Worm (Caenorhabditis elegans): ENCODE results near the gene fbxa-214.
A peak's percentile ranks its signal among the peaks of the same experiment; 100 is the strongest.

fbxa-214 gene

ce11 chrV:6072190-6072589, 2.3 kb upstream of the fbxa-214 start:
- TF ChIP-seq D2030.7 (GFP tag; IDR thresholded peaks at IDR 0.05): 0 out of 2 replicates have a peak, but pooled peaks have one; percentile 10
- TF ChIP-seq hsf-1 (GFP tag; IDR thresholded peaks at IDR 0.05): peak; percentile 99
- TF ChIP-seq dox-1 (GFP tag; IDR thresholded peaks at IDR 0.05): peak; percentile 66
- peak; percentile 65 for TF ChIP-seq egrh-3 (GFP tag; IDR thresholded peaks at IDR 0.05)

- TF ChIP-seq D2030.7 (GFP tag; IDR thresholded peaks at IDR 0.05) (peak; percentile 21; the same call in 1 of the 2 replicates), madf-8 (GFP tag; conservative IDR thresholded peaks at IDR 0.05) (peak; percentile 41), egrh-3 (GFP tag; IDR thresholded peaks at IDR 0.05) (peak; percentile 87; the same call in 1 of the 2 replicates), F33H1.4 (GFP tag; IDR thresholded peaks at IDR 0.05) (peak; percentile 73)
Measured at ce11 chrV:6071551-6071950, 1.7 kb upstream of the fbxa-214 start.

- no peak for TF ChIP-seq egl-44 (GFP tag; IDR thresholded peaks at IDR 0.05)
- no peak for TF ChIP-seq ztf-6 (GFP tag; IDR thresholded peaks at IDR 0.05)
- TF ChIP-seq ZK185.1 (tag; optimal IDR thresholded peaks at IDR 0.05; ENCODE audit: poor library complexity, severe bottlenecking): no peak
- TF ChIP-seq F49E8.2 (tag; optimal IDR thresholded peaks at IDR 0.05; ENCODE audit: insufficient read depth): no peak
- TF ChIP-seq lir-1 (GFP tag; conservative IDR thresholded peaks at IDR 0.05): no peak
- no peak for TF ChIP-seq gei-17 (GFP tag; optimal IDR thresholded peaks at IDR 0.05)
- TF ChIP-seq sea-2 (GFP tag; IDR thresholded peaks at IDR 0.05): no peak
- no peak for TF ChIP-seq lsl-1 (GFP tag; optimal IDR thresholded peaks at IDR 0.05)
- TF ChIP-seq ztf-18 (tag; optimal IDR thresholded peaks at IDR 0.05): no peak
- no peak for TF ChIP-seq nhr-120 (GFP tag; IDR thresholded peaks at IDR 0.05)
- no peak for TF ChIP-seq mes-4 (tag; optimal IDR thresholded peaks at IDR 0.05)
- no peak for TF ChIP-seq unc-62 (GFP tag; optimal IDR thresholded peaks at IDR 0.05)
- no peak for TF ChIP-seq B0019.2 (GFP tag; conservative IDR thresholded peaks at IDR 0.05)
- no peak for TF ChIP-seq nfya-2 (GFP tag; IDR thresholded peaks at IDR 0.05)
- TF ChIP-seq D2030.7 (GFP tag; IDR thresholded peaks at IDR 0.05): no peak
- no peak for TF ChIP-seq Y67H2A.10 (GFP tag; conservative IDR thresholded peaks at IDR 0.05)
- TF ChIP-seq dpff-1 (tag; optimal IDR thresholded peaks at IDR 0.05): no peak
Measured at ce11 chrV:6067112-6067511, 2.8 kb downstream of the fbxa-214 start, which contains the start of gene srh-10. Gene srh-10 (minus strand): TSS chrV:6067140.

ce11 chrV:6063330-6063729, 6.5 kb downstream of the fbxa-214 start, which contains the start of gene Y38A10A.2:
Gene Y38A10A.2 (minus strand): TSS chrV:6063430.
- TF ChIP-seq F55B11.4 (tag; optimal IDR thresholded peaks at IDR 0.05; ENCODE audit: borderline replicate concordance, insufficient read depth): no peak
- TF ChIP-seq let-526 (GFP tag; IDR thresholded peaks at IDR 0.05): no peak
- no peak for TF ChIP-seq nfyb-1 (GFP tag; IDR thresholded peaks at IDR 0.05)
- TF ChIP-seq K11D2.4 (GFP tag; IDR thresholded peaks at IDR 0.05): no peak
- TF ChIP-seq tbp1 (GFP tag; optimal IDR thresholded peaks at IDR 0.05): no peak
- TF ChIP-seq T07F8.4 (tag; optimal IDR thresholded peaks at IDR 0.05): no peak
- TF ChIP-seq hlh-26 (GFP tag; conservative IDR thresholded peaks at IDR 0.05): no peak
- TF ChIP-seq sea-2 (GFP tag; IDR thresholded peaks at IDR 0.05): no peak

- TF ChIP-seq ceh-91 (GFP tag; IDR thresholded peaks at IDR 0.05): no peak
- TF ChIP-seq akir-1 (GFP tag; optimal IDR thresholded peaks at IDR 0.05): no peak
- TF ChIP-seq hrde-1 (tag; optimal IDR thresholded peaks at IDR 0.05; ENCODE audit: borderline replicate concordance): no peak
- TF ChIP-seq gei-17 (GFP tag; optimal IDR thresholded peaks at IDR 0.05): no peak
- no peak for TF ChIP-seq hlh-12 (tag; optimal IDR thresholded peaks at IDR 0.05)
- TF ChIP-seq rcor-1 (GFP tag; IDR thresholded peaks at IDR 0.05): no peak
- no peak for TF ChIP-seq T07F8.4 (tag; optimal IDR thresholded peaks at IDR 0.05)
- no peak for TF ChIP-seq B0035.1 (tag; optimal IDR thresholded peaks at IDR 0.05)
- no peak for TF ChIP-seq B0261.1 (tag; optimal IDR thresholded peaks at IDR 0.05)
- TF ChIP-seq xnd-1 (tag; optimal IDR thresholded peaks at IDR 0.05): no peak
- no peak for TF ChIP-seq attf-5 (GFP tag; optimal IDR thresholded peaks at IDR 0.05)
- TF ChIP-seq ets-4 (GFP tag; optimal IDR thresholded peaks at IDR 0.05): no peak
- TF ChIP-seq ztf-26 (tag; optimal IDR thresholded peaks at IDR 0.05): no peak
- TF ChIP-seq ztf-18 (tag; optimal IDR thresholded peaks at IDR 0.05): no peak
- TF ChIP-seq dpl-1 (GFP tag; optimal IDR thresholded peaks at IDR 0.05): no peak
- no peak for TF ChIP-seq nhr-179 (tag; optimal IDR thresholded peaks at IDR 0.05)
- no peak for TF ChIP-seq aptf-2 (GFP tag; conservative IDR thresholded peaks at IDR 0.05)
Measured at ce11 chrV:6055289-6055688, 14.6 kb downstream of the fbxa-214 start, which contains the start of gene srd-20. Gene srd-20 (plus strand): TSS chrV:6055589.
